Fruit fly (Drosophila melanogaster) whole organism, embryonic: ENCODE measurements around the gene NijB.

ENCODE experiments used
- B-H1 ChIP-seq: fragments of 200-800 bp; sonication (Bioruptor generic); IDR thresholded peaks from 3 replicates; pipeline ENCODE4 v1.3.6; 2022; ENCODE audit warnings: missing biosample characterization, missing genetic modification characterization
- B-H2 ChIP-seq: fragments of 200-800 bp; sonication (Bioruptor generic); optimal IDR thresholded peaks from 2 replicates; lab custom pipeline; 2018; ENCODE audit warnings: missing biosample characterization, mild to moderate bottlenecking, missing genetic modification characterization
- C15 ChIP-seq: fragments of 200-800 bp; sonication (Bioruptor generic); IDR thresholded peaks from 3 replicates; pipeline ENCODE4 v1.3.6; 2022; ENCODE audit warnings: missing biosample characterization, missing genetic modification characterization
- CG10147 ChIP-seq: fragments of 200-800 bp; sonication (Bioruptor generic); optimal IDR thresholded peaks from 2 replicates; lab custom pipeline; 2019; ENCODE audit warnings: missing biosample characterization, mild to moderate bottlenecking, missing genetic modification characterization, moderate library complexity
- CG15269 ChIP-seq: fragments of 200-800 bp; sonication (Bioruptor generic); optimal IDR thresholded peaks from 2 replicates; lab custom pipeline; 2018; ENCODE audit warnings: missing biosample characterization, mild to moderate bottlenecking, missing genetic modification characterization, moderate library complexity
- CG15514 ChIP-seq: fragments of 200-800 bp; sonication (Bioruptor generic); optimal IDR thresholded peaks from 3 replicates; lab custom pipeline; 2017; ENCODE audit warnings: missing biosample characterization, missing genetic modification characterization, mild to moderate bottlenecking, moderate library complexity, missing genetic modification reagents
- CG17359 ChIP-seq: fragments of 200-800 bp; sonication (Bioruptor generic); optimal IDR thresholded peaks from 3 replicates; lab custom pipeline; 2018; ENCODE audit warnings: missing biosample characterization, mild to moderate bottlenecking, missing genetic modification characterization, moderate library complexity
- CG17912 ChIP-seq: fragments of 200-800 bp; sonication (Bioruptor generic); optimal IDR thresholded peaks from 2 replicates; lab custom pipeline; 2018; ENCODE audit warnings: missing biosample characterization, mild to moderate bottlenecking, missing genetic modification characterization
- CG1832 ChIP-seq: fragments of 200-800 bp; sonication (Bioruptor generic); optimal IDR thresholded peaks from 2 replicates; lab custom pipeline; 2017; ENCODE audit warnings: missing biosample characterization, mild to moderate bottlenecking, missing genetic modification characterization, inconsistent platforms
- CG2678 ChIP-seq: fragments of 200-800 bp; sonication (Bioruptor generic); optimal IDR thresholded peaks from 3 replicates; lab custom pipeline; 2019; ENCODE audit warnings: missing biosample characterization, mild to moderate bottlenecking, missing genetic modification characterization, moderate library complexity
- CG2889 ChIP-seq: fragments of 200-800 bp; sonication (Bioruptor generic); IDR thresholded peaks from 3 replicates; pipeline ENCODE4 v1.3.6; 2022; ENCODE audit warnings: missing biosample characterization, missing genetic modification characterization
- CG30431 ChIP-seq: fragments of 200-800 bp; sonication (Bioruptor generic); optimal IDR thresholded peaks from 2 replicates; lab custom pipeline; 2017; ENCODE audit warnings: missing biosample characterization, missing genetic modification characterization
- CG31365 ChIP-seq: fragments of 200-800 bp; sonication (Bioruptor generic); optimal IDR thresholded peaks from 2 replicates; lab custom pipeline; 2018; ENCODE audit warnings: missing biosample characterization, mild to moderate bottlenecking, missing genetic modification characterization
- CG3407 ChIP-seq: fragments of 200-800 bp; sonication (Bioruptor generic); optimal IDR thresholded peaks from 2 replicates; lab custom pipeline; 2018; ENCODE audit warnings: missing biosample characterization, mild to moderate bottlenecking, missing genetic modification characterization
- CG4854 ChIP-seq: fragments of 200-800 bp; sonication (Bioruptor generic); optimal IDR thresholded peaks from 2 replicates; lab custom pipeline; 2016; ENCODE audit warnings: missing biosample characterization, missing genetic modification characterization, inconsistent platforms
- CG5245 ChIP-seq: fragments of 200-800 bp; sonication (Bioruptor generic); optimal IDR thresholded peaks from 3 replicates; lab custom pipeline; 2016; ENCODE audit warnings: missing biosample characterization, missing genetic modification characterization
- CG6175 ChIP-seq: fragments of 200-800 bp; sonication (Bioruptor generic); IDR thresholded peaks from 3 replicates; pipeline ENCODE4 v1.3.6; 2022; ENCODE audit warnings: missing biosample characterization, missing genetic modification characterization
- CG6683 ChIP-seq: fragments of 200-800 bp; sonication (Bioruptor generic); optimal IDR thresholded peaks from 2 replicates; lab custom pipeline; 2017; ENCODE audit warnings: missing biosample characterization, mild to moderate bottlenecking, missing genetic modification characterization, missing genetic modification reagents
- CG7839 ChIP-seq: fragments of 200-800 bp; sonication (Bioruptor generic); optimal IDR thresholded peaks from 3 replicates; lab custom pipeline; 2018; ENCODE audit warnings: missing biosample characterization, mild to moderate bottlenecking, missing genetic modification characterization, moderate library complexity
- CG8765 ChIP-seq: fragments of 200-800 bp; sonication (Bioruptor generic); IDR thresholded peaks from 2 replicates; pipeline ENCODE4 v1.3.6; 2022; ENCODE audit warnings: missing biosample characterization, missing genetic modification characterization
- CG9727 ChIP-seq: fragments of 200-800 bp; sonication (Bioruptor generic); optimal IDR thresholded peaks from 3 replicates; lab custom pipeline; 2017; ENCODE audit warnings: missing biosample characterization, mild to moderate bottlenecking, missing genetic modification characterization
- D ChIP-seq, 2 experiments: fragments of 200-800 bp in 1 of 2; fragments of >200 bp in 1 of 2; sonication (Bioruptor generic) in 1 of 2; optimal IDR thresholded peaks; 2 replicates in 1 of 2; 3 replicates in 1 of 2; lab custom pipeline; 2017; ENCODE audit warnings: mild to moderate bottlenecking in 1 of 2, missing biosample characterization in 1 of 2, missing genetic modification characterization in 1 of 2, missing genetic modification reagents in 1 of 2
- D19B ChIP-seq: fragments of 200-800 bp; sonication (Bioruptor generic); optimal IDR thresholded peaks from 2 replicates; lab custom pipeline; 2017; ENCODE audit warnings: missing biosample characterization, mild to moderate bottlenecking, missing genetic modification characterization
- Eip74EF ChIP-seq, 2 experiments: fragments of 200-800 bp in 1 of 2; fragments of >200 bp in 1 of 2; sonication (Bioruptor generic) in 1 of 2; optimal IDR thresholded peaks; 2 replicates each; lab custom pipeline; 2017 to 2019; ENCODE audit warnings: missing biosample characterization in 2 of 2, missing genetic modification characterization in 2 of 2, mild to moderate bottlenecking in 1 of 2, moderate library complexity in 1 of 2
- Gug ChIP-seq: fragments of 200-800 bp; sonication (Bioruptor generic); IDR thresholded peaks from 4 replicates; pipeline ENCODE4 v1.3.6; 2022; ENCODE audit warnings: missing biosample characterization, missing genetic modification characterization
- Mrtf ChIP-seq: fragments of 200-800 bp; sonication (Bioruptor generic); IDR thresholded peaks from 3 replicates; pipeline ENCODE4 v1.3.6; 2022; ENCODE audit warnings: missing biosample characterization, missing genetic modification characterization
- NC2β ChIP-seq: fragments of 200-800 bp; sonication (Bioruptor generic); optimal IDR thresholded peaks from 2 replicates; lab custom pipeline; 2016; ENCODE audit warnings: missing biosample characterization, missing genetic modification characterization
- Neu2 ChIP-seq: fragments of 200-800 bp; sonication (Bioruptor generic); optimal IDR thresholded peaks from 3 replicates; lab custom pipeline; 2016; ENCODE audit warnings: missing biosample characterization, missing genetic modification characterization, borderline replicate concordance
- Oaz ChIP-seq: fragments of 200-800 bp; sonication (Bioruptor generic); IDR thresholded peaks from 2 replicates; pipeline ENCODE4 v1.3.6; 2022; ENCODE audit warnings: missing biosample characterization, missing genetic modification characterization
- Scr ChIP-seq: fragments of 200-800 bp; sonication (Bioruptor generic); IDR thresholded peaks from 2 replicates; pipeline ENCODE4 v1.3.6; 2022; ENCODE audit warnings: missing biosample characterization, missing genetic modification characterization; ENCODE audit not compliant: partially characterized antibody
- Sry-δ ChIP-seq: fragments of 200-800 bp; sonication (Bioruptor generic); optimal IDR thresholded peaks from 2 replicates; lab custom pipeline; 2016; ENCODE audit warnings: missing biosample characterization, missing genetic modification characterization
- abd-A ChIP-seq: fragments of 200-800 bp; sonication (Bioruptor generic); optimal IDR thresholded peaks from 3 replicates; lab custom pipeline; 2019; ENCODE audit warnings: missing biosample characterization, mild to moderate bottlenecking, missing genetic modification characterization, moderate library complexity
- ash1 ChIP-seq: fragments of 200-800 bp; sonication (Bioruptor generic); optimal IDR thresholded peaks from 2 replicates; lab custom pipeline; 2018; ENCODE audit warnings: missing biosample characterization, mild to moderate bottlenecking, missing genetic modification characterization
- ato ChIP-seq: fragments of 200-800 bp; sonication (Bioruptor generic); IDR thresholded peaks from 2 replicates; pipeline ENCODE4 v1.3.6; 2022; ENCODE audit warnings: missing biosample characterization, missing genetic modification characterization; ENCODE audit not compliant: partially characterized antibody
- bcd ChIP-seq: fragments of 200-800 bp; sonication (Bioruptor generic); optimal IDR thresholded peaks from 2 replicates; lab custom pipeline; 2017; ENCODE audit warnings: missing biosample characterization, mild to moderate bottlenecking, missing genetic modification characterization
- cg ChIP-seq: fragments of 200-800 bp; sonication (Bioruptor generic); optimal IDR thresholded peaks from 3 replicates; lab custom pipeline; 2019; ENCODE audit warnings: missing biosample characterization, mild to moderate bottlenecking, missing genetic modification characterization, moderate library complexity
- crc ChIP-seq: fragments of 200-800 bp; sonication (Bioruptor generic); optimal IDR thresholded peaks from 2 replicates; lab custom pipeline; 2016; ENCODE audit warnings: missing biosample characterization, missing genetic modification characterization
- dan ChIP-seq: fragments of 200-800 bp; sonication (Bioruptor generic); IDR thresholded peaks from 2 replicates; pipeline ENCODE4 v1.3.6; 2022; ENCODE audit warnings: missing biosample characterization, missing genetic modification characterization
- dati ChIP-seq: fragments of 200-800 bp; sonication (Bioruptor generic); IDR thresholded peaks from 2 replicates; pipeline ENCODE4 v1.3.6; 2022; ENCODE audit warnings: missing biosample characterization, missing genetic modification characterization
- eyg ChIP-seq: fragments of 200-800 bp; sonication (Bioruptor generic); optimal IDR thresholded peaks from 3 replicates; lab custom pipeline; 2016; ENCODE audit warnings: missing biosample characterization, missing genetic modification characterization
- ftz-f1 ChIP-seq: fragments of 200-800 bp; sonication (Bioruptor generic); optimal IDR thresholded peaks from 2 replicates; lab custom pipeline; 2016; ENCODE audit warnings: missing biosample characterization, missing genetic modification characterization
- hb ChIP-seq: fragments of 200-800 bp; sonication (Bioruptor generic); IDR thresholded peaks from 3 replicates; pipeline ENCODE4 v1.3.6; 2022; ENCODE audit warnings: missing biosample characterization, missing genetic modification characterization; ENCODE audit not compliant: partially characterized antibody
- jumu ChIP-seq: fragments of 200-800 bp; sonication (Bioruptor generic); optimal IDR thresholded peaks from 3 replicates; lab custom pipeline; 2016; ENCODE audit warnings: missing biosample characterization, missing genetic modification characterization
- maf-S ChIP-seq: fragments of 200-800 bp; sonication (Bioruptor generic); optimal IDR thresholded peaks from 2 replicates; lab custom pipeline; 2016; ENCODE audit warnings: missing biosample characterization, missing genetic modification characterization
- org-1 ChIP-seq: fragments of 200-800 bp; sonication (Bioruptor generic); optimal IDR thresholded peaks from 2 replicates; lab custom pipeline; 2017; ENCODE audit warnings: missing biosample characterization, missing genetic modification characterization
- pros ChIP-seq: fragments of 200-800 bp; sonication (Bioruptor generic); optimal IDR thresholded peaks from 3 replicates; lab custom pipeline; 2019; ENCODE audit warnings: missing biosample characterization, mild to moderate bottlenecking, missing genetic modification characterization, moderate library complexity
- pum ChIP-seq: fragments of 200-800 bp; sonication (Bioruptor generic); optimal IDR thresholded peaks from 2 replicates; lab custom pipeline; 2016; ENCODE audit warnings: missing biosample characterization, missing genetic modification characterization
- stwl ChIP-seq: fragments of 200-800 bp; sonication (Bioruptor generic); optimal IDR thresholded peaks from 3 replicates; lab custom pipeline; 2018; ENCODE audit warnings: missing biosample characterization, mild to moderate bottlenecking, missing genetic modification characterization, moderate library complexity

NijB gene

dm6 chr3L:18897459-18898085 is 5.4 kb downstream of the NijB start (continued):
- TF ChIP-seq Scr (GFP tag; lab: Robert Waterston, UW) (no peak), cg (GFP tag; lab: Kevin White, UChicago) (peak; percentile 5), org-1 (GFP tag; lab: Kevin White, UChicago) (no peak), pum (no peak), Oaz (GFP tag; lab: Robert Waterston, UW) (no peak), CG2889 (GFP tag; lab: Robert Waterston, UW) (no peak), dan (no peak), abd-A (tag; lab: Kevin White, UChicago) (no peak)

- TF ChIP-seq D19B (no peak), hb (GFP tag; lab: Robert Waterston, UW) (no peak), NC2β (GFP tag; lab: Kevin White, UChicago) (no peak), crc (GFP tag; lab: Kevin White, UChicago) (no peak), Sry-δ (no peak), Eip74EF (GFP tag; optimal IDR thresholded peaks at IDR 0.05; lab: Kevin White, UChicago) (peak in 1 of 2 experiments; percentile 19), CG31365 (tag; lab: Kevin White, UChicago) (peak; percentile 25), CG1832 (GFP tag; lab: Kevin White, UChicago) (no peak), CG17359 (no peak), ftz-f1 (peak; percentile 55), CG15514 (GFP tag; lab: Kevin White, UChicago) (peak; percentile 40), Neu2 (GFP tag; lab: Kevin White, UChicago) (no peak), D (optimal IDR thresholded peaks at IDR 0.05; lab: Kevin White, UChicago) (no peak), D (GFP tag; optimal IDR thresholded peaks at IDR 0.05; lab: Kevin White, UChicago) (no peak), CG3407 (GFP tag; lab: Kevin White, UChicago) (no peak), maf-S (no peak), Gug (GFP tag; lab: Robert Waterston, UW) (no peak), CG15269 (tag; lab: Kevin White, UChicago) (peak; percentile 25), C15 (GFP tag; lab: Robert Waterston, UW) (no peak), pros (no peak), dati (GFP tag; lab: Robert Waterston, UW) (no peak), stwl (no peak), CG4854 (GFP tag; lab: Kevin White, UChicago) (no peak), CG2678 (tag; lab: Kevin White, UChicago) (peak; percentile 28), CG7839 (no peak), CG6175 (GFP tag; lab: Robert Waterston, UW) (no peak), CG9727 (GFP tag; lab: Kevin White, UChicago) (no peak), CG6683 (GFP tag; lab: Kevin White, UChicago) (no peak), CG10147 (peak; percentile 18), ato (0 out of 2 replicates have a peak, but pooled peaks have one; percentile 41), Mrtf (GFP tag; lab: Robert Waterston, UW) (no peak), CG17912 (GFP tag; lab: Kevin White, UChicago) (no peak), CG30431 (GFP tag; lab: Kevin White, UChicago) (no peak), CG8765 (no peak), B-H2 (GFP tag; lab: Kevin White, UChicago) (peak; percentile 71), ash1 (GFP tag; lab: Kevin White, UChicago) (no peak), B-H1 (GFP tag; lab: Robert Waterston, UW) (no peak), cg (GFP tag; lab: Kevin White, UChicago) (no peak), bcd (GFP tag; lab: Kevin White, UChicago) (no peak), eyg (GFP tag; lab: Kevin White, UChicago) (no peak), CG5245 (GFP tag; lab: Kevin White, UChicago) (no peak), jumu (GFP tag; lab: Kevin White, UChicago) (no peak)
Measured at dm6 chr3L:18898086-18898470, 5.9 kb downstream of the NijB start, which contains the start of gene CG3902. Gene CG3902, minus strand, starts transcription at chr3L:18898293.
